Worm (Caenorhabditis elegans) whole organism, L3 larva: ENCODE measurements around the gene EGAP1.5.
A peak's percentile ranks its signal among the peaks of the same experiment; 100 is the strongest.

ENCODE experiments used
- aly-2 ChIP-seq: fragments of 150-350 bp; optimal IDR thresholded peaks from 2 replicates; lab custom pipeline; 2014; ENCODE audit warnings: missing biosample characterization, missing genetic modification characterization
- ama-1 ChIP-seq: fragments of 150-350 bp; optimal IDR thresholded peaks from 2 replicates; lab custom pipeline; 2018
- ceh-16 ChIP-seq: sonication (generic microtip); optimal IDR thresholded peaks from 2 replicates; lab custom pipeline; 2017; ENCODE audit warnings: missing biosample characterization, missing genetic modification characterization
- ceh-28 ChIP-seq: fragments of 150-350 bp; optimal IDR thresholded peaks from 2 replicates; lab custom pipeline; 2014; ENCODE audit warnings: missing biosample characterization, missing genetic modification reagents, missing genetic modification characterization
- ceh-82 ChIP-seq: fragments of 150-350 bp; optimal IDR thresholded peaks from 2 replicates; lab custom pipeline; 2014; ENCODE audit warnings: missing biosample characterization, missing genetic modification characterization
- ceh-9 ChIP-seq: sonication (generic microtip); optimal IDR thresholded peaks from 2 replicates; lab custom pipeline; 2018; ENCODE audit warnings: missing biosample characterization, missing genetic modification characterization
- egl-5 ChIP-seq: fragments of 150-350 bp; optimal IDR thresholded peaks from 2 replicates; lab custom pipeline; 2017; ENCODE audit warnings: missing biosample characterization, missing genetic modification reagents, missing genetic modification characterization, inconsistent platforms
- eor-1 ChIP-seq, 2 experiments: fragments of 150-350 bp; optimal IDR thresholded peaks; 2 replicates each; lab custom pipeline; 2014 to 2018; ENCODE audit warnings: missing biosample characterization in 2 of 2, missing genetic modification characterization in 2 of 2
- fkh-10 ChIP-seq: sonication (generic microtip); optimal IDR thresholded peaks from 2 replicates; lab custom pipeline; 2017; ENCODE audit warnings: missing biosample characterization, missing genetic modification reagents, missing genetic modification characterization
- fkh-2 ChIP-seq: fragments of 150-350 bp; optimal IDR thresholded peaks from 2 replicates; lab custom pipeline; 2014; ENCODE audit warnings: missing biosample characterization, missing genetic modification reagents, missing genetic modification characterization
- fos-1 ChIP-seq: fragments of 150-350 bp; optimal IDR thresholded peaks from 2 replicates; lab custom pipeline; 2014; ENCODE audit warnings: missing biosample characterization, missing genetic modification characterization
- hmg-11 ChIP-seq: sonication (generic microtip); optimal IDR thresholded peaks from 2 replicates; lab custom pipeline; 2016; ENCODE audit warnings: missing genetic modification characterization, missing compliant biosample characterization
- jun-1 ChIP-seq: fragments of 150-350 bp; optimal IDR thresholded peaks from 2 replicates; lab custom pipeline; 2014; ENCODE audit warnings: missing biosample characterization, missing genetic modification reagents, missing genetic modification characterization
- lin-15B ChIP-seq: fragments of 150-350 bp; optimal IDR thresholded peaks from 2 replicates; lab custom pipeline; 2014; ENCODE audit warnings: missing biosample characterization, missing genetic modification characterization
- lsy-12 ChIP-seq: sonication (generic microtip); optimal IDR thresholded peaks from 2 replicates; lab custom pipeline; 2016; ENCODE audit warnings: mild to moderate bottlenecking, missing genetic modification characterization, missing compliant biosample characterization
- mml-1 ChIP-seq: fragments of 150-350 bp; sonication (generic microtip); optimal IDR thresholded peaks from 3 replicates; lab custom pipeline; 2014; ENCODE audit warnings: missing biosample characterization, missing genetic modification characterization
- nfya-1 ChIP-seq: sonication (generic microtip); optimal IDR thresholded peaks from 2 replicates; lab custom pipeline; 2017; ENCODE audit warnings: missing genetic modification characterization, mild to moderate bottlenecking, missing compliant biosample characterization, antibody characterized with exemption, moderate library complexity; ENCODE audit not compliant: insufficient read depth
- nhr-11 ChIP-seq: fragments of 150-350 bp; optimal IDR thresholded peaks from 2 replicates; lab custom pipeline; 2014; ENCODE audit warnings: missing biosample characterization, missing genetic modification characterization
- nhr-12 ChIP-seq: fragments of 150-350 bp; optimal IDR thresholded peaks from 2 replicates; lab custom pipeline; 2014; ENCODE audit warnings: missing biosample characterization, missing genetic modification characterization
- nhr-237 ChIP-seq: fragments of 150-350 bp; optimal IDR thresholded peaks from 2 replicates; lab custom pipeline; 2014; ENCODE audit warnings: missing biosample characterization, missing genetic modification characterization
- nhr-25 ChIP-seq: sonication (generic microtip); optimal IDR thresholded peaks from 2 replicates; lab custom pipeline; 2017; ENCODE audit warnings: missing biosample characterization, missing genetic modification characterization
- nhr-43 ChIP-seq: sonication (generic microtip); optimal IDR thresholded peaks from 2 replicates; lab custom pipeline; 2016; ENCODE audit warnings: mild to moderate bottlenecking, missing genetic modification characterization, missing compliant biosample characterization; ENCODE audit not compliant: poor library complexity, severe bottlenecking
- nhr-67 ChIP-seq: fragments of 150-350 bp; optimal IDR thresholded peaks from 2 replicates; lab custom pipeline; 2014; ENCODE audit warnings: missing biosample characterization, missing genetic modification characterization
- nhr-76 ChIP-seq: fragments of 150-350 bp; sonication (generic microtip); optimal IDR thresholded peaks from 5 replicates; lab custom pipeline; 2014; ENCODE audit warnings: missing biosample characterization, missing genetic modification characterization
- pha-4 ChIP-seq: fragments of 150-350 bp; optimal IDR thresholded peaks from 2 replicates; lab custom pipeline; 2014; ENCODE audit warnings: missing biosample characterization, missing genetic modification reagents, missing genetic modification characterization
- sea-2 ChIP-seq: fragments of 150-350 bp; sonication (generic microtip); optimal IDR thresholded peaks from 4 replicates; lab custom pipeline; 2014; ENCODE audit warnings: missing biosample characterization, missing genetic modification reagents, missing genetic modification characterization
- skn-1 ChIP-seq: fragments of 150-350 bp; optimal IDR thresholded peaks from 2 replicates; lab custom pipeline; 2014; ENCODE audit warnings: missing biosample characterization, missing genetic modification characterization
- snpc-4 ChIP-seq: fragments of 150-350 bp; optimal IDR thresholded peaks from 2 replicates; lab custom pipeline; 2014; ENCODE audit warnings: missing biosample characterization, missing genetic modification characterization
- unc-62 ChIP-seq: fragments of 150-350 bp; sonication (generic microtip); optimal IDR thresholded peaks from 4 replicates; lab custom pipeline; 2014; ENCODE audit warnings: missing biosample characterization, missing genetic modification reagents, missing genetic modification characterization
- zag-1 ChIP-seq: fragments of 150-350 bp; optimal IDR thresholded peaks from 2 replicates; lab custom pipeline; 2014; ENCODE audit warnings: missing biosample characterization, missing genetic modification characterization
- ztf-11 ChIP-seq: fragments of 150-350 bp; optimal IDR thresholded peaks from 2 replicates; lab custom pipeline; 2014; ENCODE audit warnings: missing biosample characterization, missing genetic modification characterization
- ztf-4 ChIP-seq: fragments of 150-350 bp; optimal IDR thresholded peaks from 2 replicates; lab custom pipeline; 2014; ENCODE audit warnings: missing biosample characterization, missing genetic modification characterization

The EGAP1.5 gene

ce11 chrIII:5886893-5887292 is 44.6 kb upstream of the EGAP1.5 start, which contains the start of gene C28H8.7:
Gene C28H8.7, minus strand, starts transcription at chrIII:5886993.
- TF ChIP-seq fkh-10 (GFP tag; lab: Kevin White, UChicago) (no peak), nhr-43 (no peak), ceh-16 (tag; lab: Kevin White, UChicago) (no peak)

ce11 chrIII:5888675-5889074 is 42.8 kb upstream of the EGAP1.5 start, which contains the start of gene C28H8.8:
Gene C28H8.8, minus strand, starts transcription at chrIII:5888775.
- no peak for TF ChIP-seq ztf-11 (tag; lab: Kevin White, UChicago)
- TF ChIP-seq pha-4 (tag; lab: Kevin White, UChicago): no peak
- TF ChIP-seq snpc-4: no peak
- TF ChIP-seq hmg-11 (tag; lab: Kevin White, UChicago): no peak
- no peak for TF ChIP-seq zag-1 (tag; lab: Kevin White, UChicago)
- TF ChIP-seq nhr-25 (tag; lab: Kevin White, UChicago): no peak
- TF ChIP-seq eor-1 (tag; optimal IDR thresholded peaks at IDR 0.05; lab: Kevin White, UChicago): no peak
- no peak for TF ChIP-seq egl-5
- no peak for TF ChIP-seq ceh-82 (tag; lab: Kevin White, UChicago)
- no peak for TF ChIP-seq lin-15B (tag; lab: Kevin White, UChicago)
- TF ChIP-seq nfya-1 (tag; lab: Kevin White, UChicago): no peak
- TF ChIP-seq fos-1 (tag; lab: Kevin White, UChicago): no peak
- TF ChIP-seq nhr-237 (tag; lab: Kevin White, UChicago): no peak
- no peak for TF ChIP-seq ama-1 (lab: Kevin White, UChicago)
- no peak for TF ChIP-seq nhr-67 (tag; lab: Kevin White, UChicago)
- TF ChIP-seq aly-2 (tag; lab: Kevin White, UChicago): no peak
- no peak for TF ChIP-seq nhr-43
- no peak for TF ChIP-seq fkh-10 (GFP tag; lab: Kevin White, UChicago)

- TF ChIP-seq nhr-25 (tag; lab: Kevin White, UChicago) (no peak), pha-4 (tag; lab: Kevin White, UChicago) (peak; percentile 59)
Measured at ce11 chrIII:5892909-5893308, 38.6 kb upstream of the EGAP1.5 start.

DNA sequence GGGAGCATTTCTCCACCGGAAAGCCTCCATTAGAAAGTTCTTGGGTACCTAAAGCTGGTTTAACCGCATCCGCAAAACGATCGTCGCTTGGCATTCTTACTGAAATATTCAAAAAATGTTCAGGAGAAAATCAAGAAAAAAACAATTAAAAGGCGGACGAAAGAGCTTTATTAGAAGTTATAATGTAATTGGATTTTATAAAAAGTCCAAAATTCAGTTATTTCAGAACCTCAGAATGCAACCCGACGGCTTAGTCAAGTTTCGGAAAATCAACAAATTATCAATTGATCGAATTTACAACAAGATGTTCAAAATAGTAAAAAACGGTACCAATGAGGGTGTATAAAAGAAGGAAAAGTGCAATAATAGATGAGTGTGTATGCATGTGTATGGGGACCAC is 35.6 kb upstream of the EGAP1.5 start, which contains the start of gene pxl-1:
pxl-1 (minus strand) TSS at position 101 of the 400 bp plus-strand sequence.
- TF ChIP-seq nhr-12 (tag; lab: Kevin White, UChicago): no peak
- TF ChIP-seq ceh-9: no peak
- TF ChIP-seq fkh-2 (tag; lab: Kevin White, UChicago): no peak
- TF ChIP-seq nhr-76 (tag; lab: Kevin White, UChicago): no peak
- TF ChIP-seq aly-2 (tag; lab: Kevin White, UChicago): no peak
- TF ChIP-seq skn-1 (tag; lab: Kevin White, UChicago): no peak
- no peak for TF ChIP-seq ceh-16 (tag; lab: Kevin White, UChicago)
- TF ChIP-seq hmg-11 (tag; lab: Kevin White, UChicago): no peak
- no peak for TF ChIP-seq nhr-237 (tag; lab: Kevin White, UChicago)
- no peak for TF ChIP-seq nhr-11
- no peak for TF ChIP-seq ztf-4 (tag; lab: Kevin White, UChicago)
- no peak for TF ChIP-seq mml-1
- no peak for TF ChIP-seq jun-1
- no peak for TF ChIP-seq unc-62 (GFP tag; lab: Kevin White, UChicago)
- no peak for TF ChIP-seq sea-2 (GFP tag; lab: Kevin White, UChicago)
- TF ChIP-seq ceh-28 (tag; lab: Kevin White, UChicago): no peak
- TF ChIP-seq egl-5: no peak

ce11 chrIII:5897468-5897867 is 34.1 kb upstream of the EGAP1.5 start:
- TF ChIP-seq nfya-1 (tag; lab: Kevin White, UChicago): peak; percentile 1
- TF ChIP-seq ztf-4 (tag; lab: Kevin White, UChicago): no peak
- TF ChIP-seq, all 47 proteins: peak for 1

DNA sequence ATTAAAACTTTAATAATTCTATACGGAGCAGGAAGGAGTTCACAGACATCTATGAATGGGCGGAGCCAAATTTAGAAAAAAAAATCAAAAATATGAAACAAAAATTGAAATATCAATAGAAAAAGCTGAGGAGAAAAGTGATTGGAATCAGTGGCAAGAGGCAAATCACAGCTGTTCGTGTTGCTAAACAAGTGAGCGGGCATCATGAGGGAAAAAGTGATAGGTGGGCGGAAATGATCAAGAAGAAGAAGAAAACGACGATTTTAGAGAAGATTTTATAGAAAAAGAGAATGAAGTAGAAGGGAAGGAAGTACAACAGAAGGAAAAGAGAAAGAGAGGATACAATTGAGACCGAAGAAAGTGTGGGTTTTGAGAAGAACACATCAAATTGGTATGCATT is 32.9 kb upstream of the EGAP1.5 start:
- TF ChIP-seq unc-62 (GFP tag; lab: Kevin White, UChicago) (no peak), nfya-1 (tag; lab: Kevin White, UChicago) (no peak), nhr-25 (tag; lab: Kevin White, UChicago) (no peak), lsy-12 (no peak)
